Fruit fly (Drosophila melanogaster): Measurements from ENCODE around the gene CG33158.

The CG33158 gene

DNA sequence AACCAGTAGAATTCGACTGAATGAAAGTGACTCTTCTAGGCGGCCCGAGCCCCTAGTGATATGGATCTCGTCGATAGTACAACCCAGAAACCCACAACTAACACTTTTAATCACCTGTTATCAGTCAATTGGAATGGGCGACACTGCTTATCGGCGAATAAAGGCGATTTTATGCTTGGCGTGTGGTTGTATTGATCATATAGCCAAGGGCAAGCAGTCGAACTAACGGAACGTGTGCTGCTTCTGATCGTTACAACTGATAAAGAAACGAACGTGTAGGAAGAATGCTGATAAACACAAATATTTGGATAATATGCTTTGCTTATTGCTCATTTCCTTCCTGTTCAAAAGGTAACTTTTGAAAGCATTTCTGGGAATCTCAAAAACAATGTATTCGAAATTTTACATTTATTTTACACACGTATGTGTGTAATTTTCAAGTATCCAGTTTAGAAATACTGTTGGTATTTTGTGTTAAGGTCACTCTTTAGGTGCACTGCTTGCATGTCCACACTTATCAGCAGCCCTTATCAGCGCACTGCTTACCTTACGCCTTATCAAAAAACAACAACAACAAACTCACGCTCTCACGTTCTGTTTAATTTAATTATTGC is 38.1 kb upstream of the CG33158 start, which contains the start of gene Agpat4:
Agpat4 (minus strand) TSS at position 387 of the 614 bp plus-strand sequence.
- TF ChIP-seq Myc (optimal IDR thresholded peaks at IDR 0.05) (peak; percentile 10), fru (GFP tag; optimal IDR thresholded peaks at IDR 0.05) (peak; percentile 31), GATAd (GFP tag; optimal IDR thresholded peaks at IDR 0.05) (peak; percentile 96), pan (optimal IDR thresholded peaks at IDR 0.05) (no peak)

- TF ChIP-seq GATAd (GFP tag; optimal IDR thresholded peaks at IDR 0.05) (no peak), Abd-B (GFP tag; optimal IDR thresholded peaks at IDR 0.05) (no peak), dsf (GFP tag; optimal IDR thresholded peaks at IDR 0.05; ENCODE audit: borderline replicate concordance) (no peak), sage (GFP tag; optimal IDR thresholded peaks at IDR 0.05) (no peak), Dfd (GFP tag; optimal IDR thresholded peaks at IDR 0.05) (no peak), Rel (GFP tag; optimal IDR thresholded peaks at IDR 0.05) (no peak), Rel (tag; optimal IDR thresholded peaks at IDR 0.05) (peak; percentile 1)
These were observed 36.3 kb upstream of the CG33158 start for dm6 chr3L:16383056-16383455.

DNA sequence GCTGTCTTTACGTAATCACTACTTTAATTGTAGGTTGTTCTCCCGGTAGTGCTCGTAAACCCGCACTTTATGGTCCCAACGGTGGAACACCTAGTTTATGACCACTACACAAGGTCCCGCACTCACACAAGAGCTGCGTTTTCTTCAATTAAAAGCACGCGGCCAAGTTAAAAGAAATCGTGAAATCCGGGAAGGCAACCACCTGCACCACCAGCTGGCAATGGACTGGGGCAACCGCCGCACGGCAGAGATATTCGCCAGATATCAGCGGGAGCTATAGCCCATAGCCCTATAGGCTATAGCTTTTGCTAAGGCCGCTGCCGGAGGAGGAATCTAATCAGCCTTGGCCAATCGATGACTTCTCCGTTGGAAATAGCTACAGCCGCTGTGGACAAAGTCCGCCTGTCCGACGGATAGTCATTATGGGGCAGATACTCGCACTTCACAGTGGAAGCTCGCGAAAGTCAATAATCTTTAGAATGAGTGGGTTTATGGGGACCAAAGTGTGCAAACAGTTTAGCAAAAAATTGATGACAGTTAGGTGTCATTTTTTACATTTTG is 35.2 kb upstream of the CG33158 start:
- TF ChIP-seq Dif (GFP tag; optimal IDR thresholded peaks at IDR 0.05; ENCODE audit: partially characterized antibody) (no peak), woc (GFP tag; optimal IDR thresholded peaks at IDR 0.05) (no peak), lola (GFP tag; optimal IDR thresholded peaks at IDR 0.05) (no peak), Hr83 (GFP tag; optimal IDR thresholded peaks at IDR 0.05; ENCODE audit: poor library complexity, severe bottlenecking) (no peak), OdsH (GFP tag; optimal IDR thresholded peaks at IDR 0.05) (no peak), h (GFP tag; optimal IDR thresholded peaks at IDR 0.05) (peak; percentile 12)

DNA sequence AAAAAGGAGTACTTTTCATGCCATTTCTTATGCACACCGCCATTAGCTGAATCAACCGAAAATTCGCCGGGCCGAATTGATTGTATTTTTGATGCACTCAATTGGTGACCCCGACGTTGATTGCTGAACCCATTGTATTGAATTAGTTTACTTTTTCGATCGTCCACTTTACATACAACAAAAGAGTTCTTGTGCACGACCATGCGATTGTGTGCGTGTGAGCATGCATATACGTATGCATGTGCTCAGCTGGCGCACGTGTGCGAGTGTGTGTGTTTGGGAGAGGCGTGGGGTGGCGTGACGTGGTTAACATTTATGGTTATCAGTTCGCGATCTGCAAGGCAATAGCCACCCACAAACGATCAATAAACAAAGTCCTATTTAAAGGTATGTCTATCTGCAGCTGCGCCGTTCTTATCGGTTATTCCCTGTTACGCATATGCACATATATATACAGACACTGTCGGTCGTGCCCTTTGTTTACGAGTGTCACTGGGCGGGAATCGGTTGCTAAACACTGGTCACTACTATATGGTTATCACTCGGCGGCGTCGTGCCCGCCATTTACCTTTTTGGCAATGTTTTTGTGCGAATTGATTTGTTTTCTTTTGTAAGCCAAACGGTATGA is 34.0 kb upstream of the CG33158 start:
- TF ChIP-seq CrebA (GFP tag; optimal IDR thresholded peaks at IDR 0.05; ENCODE audit: borderline replicate concordance), result peak; percentile 87
- peak; percentile 38 for TF ChIP-seq N (GFP tag; optimal IDR thresholded peaks at IDR 0.05)
- TF ChIP-seq Hr83 (GFP tag; optimal IDR thresholded peaks at IDR 0.05; ENCODE audit: poor library complexity, severe bottlenecking), result no peak
- TF ChIP-seq dl (GFP tag; optimal IDR thresholded peaks at IDR 0.05; ENCODE audit: insufficient read depth in 1 of 2, partially characterized antibody in 2 of 2), result no peak
- peak; percentile 0 for TF ChIP-seq woc (GFP tag; optimal IDR thresholded peaks at IDR 0.05)
- peak; percentile 3 for TF ChIP-seq Rel (GFP tag; optimal IDR thresholded peaks at IDR 0.05)
- TF ChIP-seq Rel (tag; optimal IDR thresholded peaks at IDR 0.05), result peak; percentile 62
- TF ChIP-seq h (GFP tag; optimal IDR thresholded peaks at IDR 0.05), result peak; percentile 66
- TF ChIP-seq br (GFP tag; optimal IDR thresholded peaks at IDR 0.05), result peak; percentile 2
- TF ChIP-seq Hnf4 (GFP tag; optimal IDR thresholded peaks at IDR 0.05), result peak; percentile 29
- peak; percentile 43 for TF ChIP-seq OdsH (GFP tag; optimal IDR thresholded peaks at IDR 0.05)
- peak; percentile 14 for TF ChIP-seq Sp1 (GFP tag; optimal IDR thresholded peaks at IDR 0.05)
- TF ChIP-seq dsf (GFP tag; optimal IDR thresholded peaks at IDR 0.05; ENCODE audit: borderline replicate concordance), result no peak
- no peak for TF ChIP-seq sage (GFP tag; optimal IDR thresholded peaks at IDR 0.05)

dm6 chr3L:16385880-16386584 is 33.4 kb upstream of the CG33158 start, which contains the start of the genes Agpat3 and RAF2:
Gene Agpat3, minus strand, starts transcription at chr3L:16385957.
Gene RAF2, plus strand, starts transcription at chr3L:16386327.
- peak; percentile 68 for TF ChIP-seq HLH106 (tag; optimal IDR thresholded peaks at IDR 0.05)
- TF ChIP-seq Dif (GFP tag; optimal IDR thresholded peaks at IDR 0.05; ENCODE audit: partially characterized antibody), result no peak
- TF ChIP-seq lola (GFP tag; optimal IDR thresholded peaks at IDR 0.05), result no peak
- peak; percentile 26 for TF ChIP-seq ey (GFP tag; optimal IDR thresholded peaks at IDR 0.05)
- TF ChIP-seq Hr83 (GFP tag; optimal IDR thresholded peaks at IDR 0.05; ENCODE audit: poor library complexity, severe bottlenecking), result peak; percentile 55
- TF ChIP-seq jim (GFP tag; optimal IDR thresholded peaks at IDR 0.05), result peak; percentile 67
- TF ChIP-seq foxo (GFP tag; optimal IDR thresholded peaks at IDR 0.05), result peak in 1 of 2 experiments; percentile 46
- peak; percentile 10 for TF ChIP-seq psq (GFP tag; optimal IDR thresholded peaks at IDR 0.05)
- no peak for TF ChIP-seq dmrt93B (GFP tag; optimal IDR thresholded peaks at IDR 0.05)
- peak; percentile 8 for TF ChIP-seq Sp1 (GFP tag; optimal IDR thresholded peaks at IDR 0.05)
- TF ChIP-seq woc (GFP tag; optimal IDR thresholded peaks at IDR 0.05), result peak; percentile 3
